Fruit fly (Drosophila melanogaster) whole organism, prepupa: ENCODE results near the gene Set.
A peak's percentile ranks its signal among the peaks of the same experiment; 100 is the strongest.

Source experiments
- CG10631 ChIP-seq: fragments of 200-800 bp; sonication (Bioruptor generic); optimal IDR thresholded peaks from 2 replicates; lab custom pipeline; 2016; ENCODE audit warnings: missing biosample characterization, missing genetic modification characterization
- CG11294 ChIP-seq: fragments of 200-800 bp; sonication (Bioruptor generic); IDR thresholded peaks from 2 replicates; pipeline ENCODE4 v1.3.6; 2022; ENCODE audit warnings: missing biosample characterization, missing genetic modification characterization
- CG11762 ChIP-seq: fragments of 200-800 bp; sonication (Bioruptor generic); optimal IDR thresholded peaks from 3 replicates; lab custom pipeline; 2016; ENCODE audit warnings: missing biosample characterization, missing genetic modification characterization; ENCODE audit not compliant: insufficient read depth
- CG11902 ChIP-seq: fragments of 200-800 bp; sonication (Bioruptor generic); optimal IDR thresholded peaks from 3 replicates; lab custom pipeline; 2016; ENCODE audit warnings: missing biosample characterization, missing genetic modification characterization
- CG15336 ChIP-seq: fragments of 200-800 bp; sonication (Bioruptor generic); IDR thresholded peaks from 2 replicates; pipeline ENCODE4 v1.3.6; 2022; ENCODE audit warnings: missing biosample characterization, missing genetic modification characterization
- CG1621 ChIP-seq: fragments of 200-800 bp; sonication (Bioruptor generic); optimal IDR thresholded peaks from 3 replicates; lab custom pipeline; 2018; ENCODE audit warnings: missing biosample characterization, mild to moderate bottlenecking, missing genetic modification characterization
- CG16779 ChIP-seq: fragments of 200-800 bp; sonication (Bioruptor generic); optimal IDR thresholded peaks from 3 replicates; lab custom pipeline; 2017; ENCODE audit warnings: missing biosample characterization, mild to moderate bottlenecking, missing genetic modification characterization
- CG3032 ChIP-seq: fragments of 200-800 bp; optimal IDR thresholded peaks from 2 replicates; lab custom pipeline; 2019; ENCODE audit warnings: missing biosample characterization, mild to moderate bottlenecking, missing genetic modification characterization, moderate library complexity
- CG31627 ChIP-seq: fragments of 200-800 bp; sonication (Bioruptor generic); optimal IDR thresholded peaks from 3 replicates; lab custom pipeline; 2016; ENCODE audit warnings: missing biosample characterization, missing genetic modification characterization
- CG32006 ChIP-seq: fragments of 200-800 bp; sonication (Bioruptor generic); optimal IDR thresholded peaks from 3 replicates; lab custom pipeline; 2017; ENCODE audit warnings: missing biosample characterization, mild to moderate bottlenecking, missing genetic modification characterization
- CG34406 ChIP-seq: fragments of 200-800 bp; sonication (Bioruptor generic); optimal IDR thresholded peaks from 3 replicates; lab custom pipeline; 2016; ENCODE audit warnings: missing biosample characterization, missing genetic modification characterization
- CG3919 ChIP-seq: fragments of 200-800 bp; sonication (Bioruptor generic); optimal IDR thresholded peaks from 3 replicates; lab custom pipeline; 2016; ENCODE audit warnings: missing biosample characterization, missing genetic modification characterization
- CG4318 ChIP-seq: fragments of 200-800 bp; sonication (Bioruptor generic); optimal IDR thresholded peaks from 3 replicates; lab custom pipeline; 2017; ENCODE audit warnings: missing biosample characterization, mild to moderate bottlenecking, missing genetic modification characterization
- CG6163 ChIP-seq: fragments of 200-800 bp; sonication (Bioruptor generic); IDR thresholded peaks from 3 replicates; pipeline ENCODE4 v1.3.6; 2022; ENCODE audit warnings: missing biosample characterization, missing genetic modification characterization
- CG6276 ChIP-seq: fragments of 200-800 bp; sonication (Bioruptor generic); optimal IDR thresholded peaks from 2 replicates; lab custom pipeline; 2017; ENCODE audit warnings: missing biosample characterization, mild to moderate bottlenecking, missing genetic modification characterization
- CG6792 ChIP-seq: fragments of 200-800 bp; sonication (Bioruptor generic); optimal IDR thresholded peaks from 3 replicates; lab custom pipeline; 2016; ENCODE audit warnings: missing biosample characterization, missing genetic modification characterization
- CG6808 ChIP-seq: fragments of 200-800 bp; sonication (Bioruptor generic); optimal IDR thresholded peaks from 3 replicates; lab custom pipeline; 2017; ENCODE audit warnings: missing biosample characterization, missing genetic modification characterization, mild to moderate bottlenecking, moderate library complexity, missing genetic modification reagents
- CG6854 ChIP-seq: fragments of 200-800 bp; sonication (Bioruptor generic); optimal IDR thresholded peaks from 2 replicates; lab custom pipeline; 2017; ENCODE audit warnings: missing biosample characterization, mild to moderate bottlenecking, missing genetic modification characterization
- CG7368 ChIP-seq: fragments of 200-800 bp; sonication (Bioruptor generic); optimal IDR thresholded peaks from 3 replicates; lab custom pipeline; 2016; ENCODE audit warnings: missing biosample characterization, missing genetic modification characterization
- CG8119 ChIP-seq: fragments of 200-800 bp; sonication (Bioruptor generic); IDR thresholded peaks from 3 replicates; pipeline ENCODE4 v1.3.6; 2022; ENCODE audit warnings: missing biosample characterization, missing genetic modification characterization
- CG8319 ChIP-seq: fragments of 200-800 bp; sonication (Bioruptor generic); optimal IDR thresholded peaks from 3 replicates; lab custom pipeline; 2016; ENCODE audit warnings: missing biosample characterization, missing genetic modification characterization
- CG8632 ChIP-seq: fragments of 200-800 bp; sonication (Bioruptor generic); optimal IDR thresholded peaks from 3 replicates; lab custom pipeline; 2016; ENCODE audit warnings: missing biosample characterization, missing genetic modification characterization
- CG9139 ChIP-seq: fragments of 200-800 bp; sonication (Bioruptor generic); optimal IDR thresholded peaks from 3 replicates; lab custom pipeline; 2017; ENCODE audit warnings: missing biosample characterization, mild to moderate bottlenecking, missing genetic modification characterization
- Eip75B ChIP-seq: fragments of 200-800 bp; sonication (Bioruptor generic); optimal IDR thresholded peaks from 3 replicates; lab custom pipeline; 2016; ENCODE audit warnings: missing biosample characterization, missing genetic modification characterization
- Eip93F ChIP-seq: fragments of 200-800 bp; sonication (Bioruptor generic); optimal IDR thresholded peaks from 2 replicates; lab custom pipeline; 2016; ENCODE audit warnings: missing biosample characterization, mild to moderate bottlenecking, missing genetic modification characterization
- Ets21C ChIP-seq: fragments of 200-800 bp; sonication (Bioruptor generic); optimal IDR thresholded peaks from 3 replicates; lab custom pipeline; 2016; ENCODE audit warnings: missing biosample characterization, missing genetic modification characterization
- Ets96B ChIP-seq: fragments of 200-800 bp; optimal IDR thresholded peaks from 2 replicates; lab custom pipeline; 2019; ENCODE audit warnings: missing biosample characterization, mild to moderate bottlenecking, missing genetic modification characterization, moderate library complexity
- Gug ChIP-seq: fragments of 200-800 bp; sonication (Bioruptor generic); IDR thresholded peaks from 2 replicates; pipeline ENCODE4 v1.3.6; 2022; ENCODE audit warnings: missing biosample characterization, missing genetic modification characterization
- Hr38 ChIP-seq: sonication (Bioruptor generic); optimal IDR thresholded peaks from 2 replicates; lab custom pipeline; 2016; ENCODE audit warnings: missing biosample characterization, missing genetic modification characterization
- Hr39 ChIP-seq: fragments of 200-800 bp; sonication (Bioruptor generic); optimal IDR thresholded peaks from 2 replicates; lab custom pipeline; 2016; ENCODE audit warnings: missing biosample characterization, missing genetic modification characterization
- Hr4 ChIP-seq: fragments of 200-800 bp; sonication (Bioruptor generic); optimal IDR thresholded peaks from 3 replicates; lab custom pipeline; 2016; ENCODE audit warnings: missing biosample characterization, missing genetic modification characterization
- Lpt ChIP-seq: fragments of 200-800 bp; sonication (Bioruptor generic); optimal IDR thresholded peaks from 3 replicates; lab custom pipeline; 2016; ENCODE audit warnings: missing biosample characterization, missing genetic modification characterization
- Met ChIP-seq: fragments of 200-800 bp; sonication (Bioruptor generic); optimal IDR thresholded peaks from 3 replicates; lab custom pipeline; 2016; ENCODE audit warnings: missing biosample characterization, missing genetic modification characterization
- OdsH ChIP-seq: fragments of 200-800 bp; sonication (Bioruptor generic); optimal IDR thresholded peaks from 3 replicates; lab custom pipeline; 2016; ENCODE audit warnings: missing biosample characterization, missing genetic modification characterization
- Smox ChIP-seq: fragments of 200-800 bp; sonication (Bioruptor generic); optimal IDR thresholded peaks from 3 replicates; lab custom pipeline; 2016; ENCODE audit warnings: missing biosample characterization, missing genetic modification characterization
- Sox102F ChIP-seq: fragments of 200-800 bp; sonication (Bioruptor generic); optimal IDR thresholded peaks from 2 replicates; lab custom pipeline; 2016; ENCODE audit warnings: missing biosample characterization, mild to moderate bottlenecking, missing genetic modification characterization
- Sox14 ChIP-seq: fragments of 200-800 bp; sonication (Bioruptor generic); optimal IDR thresholded peaks from 3 replicates; lab custom pipeline; 2016; ENCODE audit warnings: missing biosample characterization, missing genetic modification characterization
- achi ChIP-seq: fragments of 200-800 bp; sonication (Bioruptor generic); optimal IDR thresholded peaks from 3 replicates; lab custom pipeline; 2016; ENCODE audit warnings: missing biosample characterization, missing genetic modification characterization
- acj6 ChIP-seq: fragments of 200-800 bp; sonication (Bioruptor generic); optimal IDR thresholded peaks from 3 replicates; lab custom pipeline; 2016; ENCODE audit warnings: missing biosample characterization, missing genetic modification characterization
- cyc ChIP-seq: fragments of 200-800 bp; sonication (Bioruptor generic); optimal IDR thresholded peaks from 3 replicates; lab custom pipeline; 2016; ENCODE audit warnings: missing biosample characterization, missing genetic modification characterization
- dac ChIP-seq: fragments of 200-800 bp; sonication (Bioruptor generic); optimal IDR thresholded peaks from 2 replicates; lab custom pipeline; 2017; ENCODE audit warnings: missing biosample characterization, mild to moderate bottlenecking, missing genetic modification characterization
- dsx ChIP-seq: fragments of 200-800 bp; optimal IDR thresholded peaks from 3 replicates; lab custom pipeline; 2019; ENCODE audit warnings: missing biosample characterization, mild to moderate bottlenecking, missing genetic modification characterization, moderate library complexity; ENCODE audit not compliant: poor library complexity, severe bottlenecking
- eg ChIP-seq: fragments of 200-800 bp; sonication (Bioruptor generic); IDR thresholded peaks from 3 replicates; pipeline ENCODE4 v1.3.6; 2022; ENCODE audit warnings: missing biosample characterization, missing genetic modification characterization
- esn ChIP-seq: fragments of 200-800 bp; sonication (Bioruptor generic); optimal IDR thresholded peaks from 2 replicates; lab custom pipeline; 2016; ENCODE audit warnings: missing biosample characterization, mild to moderate bottlenecking, missing genetic modification characterization, moderate library complexity
- fd59A ChIP-seq: fragments of 200-800 bp; sonication (Bioruptor generic); optimal IDR thresholded peaks from 2 replicates; lab custom pipeline; 2017; ENCODE audit warnings: missing biosample characterization, mild to moderate bottlenecking, missing genetic modification characterization, missing genetic modification reagents
- fd85E ChIP-seq: fragments of 200-800 bp; sonication (Bioruptor generic); optimal IDR thresholded peaks from 3 replicates; lab custom pipeline; 2016; ENCODE audit warnings: missing biosample characterization, missing genetic modification characterization
- fkh ChIP-seq: fragments of 200-800 bp; sonication (Bioruptor generic); optimal IDR thresholded peaks from 3 replicates; lab custom pipeline; 2017; ENCODE audit warnings: missing biosample characterization, mild to moderate bottlenecking, missing genetic modification characterization, moderate library complexity
- lz ChIP-seq: fragments of 200-800 bp; sonication (Bioruptor generic); optimal IDR thresholded peaks from 3 replicates; lab custom pipeline; 2016; ENCODE audit warnings: missing biosample characterization, missing genetic modification characterization
- net ChIP-seq: fragments of 200-800 bp; sonication (Bioruptor generic); optimal IDR thresholded peaks from 3 replicates; lab custom pipeline; 2016; ENCODE audit warnings: missing biosample characterization, missing genetic modification characterization
- pdm3 ChIP-seq: fragments of 200-800 bp; sonication (Bioruptor generic); optimal IDR thresholded peaks from 3 replicates; lab custom pipeline; 2016; ENCODE audit warnings: missing biosample characterization, missing genetic modification characterization
- spab ChIP-seq: fragments of 200-800 bp; sonication (Bioruptor generic); optimal IDR thresholded peaks from 2 replicates; lab custom pipeline; 2017; ENCODE audit warnings: missing biosample characterization, mild to moderate bottlenecking, missing genetic modification characterization, missing genetic modification reagents
- svp ChIP-seq: fragments of 200-800 bp; sonication (Bioruptor generic); peaks from one replicate; lab custom pipeline; 2016; ENCODE audit warnings: missing biosample characterization, missing genetic modification characterization
- topi ChIP-seq: fragments of 200-800 bp; sonication (Bioruptor generic); optimal IDR thresholded peaks from 3 replicates; lab custom pipeline; 2016; ENCODE audit warnings: missing biosample characterization, missing genetic modification characterization
- vri ChIP-seq: fragments of 200-800 bp; sonication (Bioruptor generic); optimal IDR thresholded peaks from 3 replicates; lab custom pipeline; 2016; ENCODE audit warnings: missing biosample characterization, mild to moderate bottlenecking, missing genetic modification characterization

Gene Set

dm6 chr3R:15290642-15291118, 27.3 kb downstream of the Set start, which contains the start of gene CG45218:
CG45218 (minus strand) TSS chr3R:15290799.
- no peak for TF ChIP-seq CG15336 (GFP tag; lab: Robert Waterston, UW)
- TF ChIP-seq pdm3 (GFP tag; lab: Kevin White, UChicago), result no peak
- no peak for TF ChIP-seq CG8119 (GFP tag; lab: Robert Waterston, UW)
- TF ChIP-seq Hr39 (GFP tag; lab: Kevin White, UChicago), result no peak
- no peak for TF ChIP-seq CG3032 (tag; lab: Kevin White, UChicago)
- no peak for TF ChIP-seq CG7368
- no peak for TF ChIP-seq cyc (GFP tag; lab: Kevin White, UChicago)
- TF ChIP-seq CG10631 (GFP tag; lab: Kevin White, UChicago), result no peak
- peak; percentile 22 for TF ChIP-seq Sox14 (GFP tag; lab: Kevin White, UChicago)
- no peak for TF ChIP-seq OdsH
- TF ChIP-seq CG9139 (GFP tag; lab: Kevin White, UChicago), result peak; percentile 7
- no peak for TF ChIP-seq Eip93F (GFP tag; lab: Kevin White, UChicago)
- peak; percentile 78 for TF ChIP-seq svp (GFP tag; lab: Kevin White, UChicago)
- TF ChIP-seq esn (GFP tag; lab: Kevin White, UChicago), result no peak
- peak; percentile 25 for TF ChIP-seq CG3919
- peak; percentile 51 for TF ChIP-seq vri
- no peak for TF ChIP-seq CG11762 (GFP tag; lab: Kevin White, UChicago)
- no peak for TF ChIP-seq spab
- TF ChIP-seq topi, result no peak
- TF ChIP-seq Hr38, result no peak
- TF ChIP-seq CG8632, result no peak
- TF ChIP-seq CG4318 (GFP tag; lab: Kevin White, UChicago), result no peak
- TF ChIP-seq CG11294 (GFP tag; lab: Robert Waterston, UW), result no peak
- TF ChIP-seq CG32006 (GFP tag; lab: Kevin White, UChicago), result no peak
- no peak for TF ChIP-seq Eip75B (GFP tag; lab: Kevin White, UChicago)
- TF ChIP-seq Sox102F (GFP tag; lab: Kevin White, UChicago), result peak; percentile 6
- TF ChIP-seq CG1621 (tag; lab: Kevin White, UChicago), result peak; percentile 14
- no peak for TF ChIP-seq acj6 (GFP tag; lab: Kevin White, UChicago)
- TF ChIP-seq CG34406 (GFP tag; lab: Kevin White, UChicago), result no peak
- TF ChIP-seq CG16779 (tag; lab: Kevin White, UChicago), result peak; percentile 4
- no peak for TF ChIP-seq Ets96B (tag; lab: Kevin White, UChicago)
- TF ChIP-seq CG31627 (GFP tag; lab: Kevin White, UChicago), result no peak
- TF ChIP-seq dac, result no peak
- TF ChIP-seq net, result no peak
- TF ChIP-seq CG6276, result no peak
- TF ChIP-seq dsx (GFP tag; lab: Kevin White, UChicago), result peak; percentile 63
- TF ChIP-seq Gug (GFP tag; lab: Robert Waterston, UW), result no peak
- no peak for TF ChIP-seq Ets21C (GFP tag; lab: Kevin White, UChicago)
- no peak for TF ChIP-seq CG6163 (GFP tag; lab: Robert Waterston, UW)
- TF ChIP-seq achi, result no peak
- TF ChIP-seq fd85E, result no peak
- no peak for TF ChIP-seq Hr4 (GFP tag; lab: Kevin White, UChicago)
- no peak for TF ChIP-seq CG6792
- no peak for TF ChIP-seq CG11902
- TF ChIP-seq Smox (GFP tag; lab: Kevin White, UChicago), result no peak
- TF ChIP-seq eg, result no peak
- TF ChIP-seq CG6854 (GFP tag; lab: Kevin White, UChicago), result no peak
- TF ChIP-seq fkh, result no peak
- no peak for TF ChIP-seq CG8319 (GFP tag; lab: Kevin White, UChicago)
- TF ChIP-seq CG6808, result no peak
- no peak for TF ChIP-seq Met (GFP tag; lab: Kevin White, UChicago)
- no peak for TF ChIP-seq lz (GFP tag; lab: Kevin White, UChicago)
- no peak for TF ChIP-seq fd59A
- TF ChIP-seq Lpt (GFP tag; lab: Kevin White, UChicago), result no peak
